Worm (Caenorhabditis elegans) whole organism, L3 larva: Measurements from ENCODE around the gene T07E3.4.

ENCODE experiments used
- ceh-82 ChIP-seq: fragments of 150-350 bp; optimal IDR thresholded peaks from 2 replicates; lab custom pipeline; 2014; ENCODE audit warnings: missing biosample characterization, missing genetic modification characterization
- lin-39 ChIP-seq: fragments of 150-350 bp; optimal IDR thresholded peaks from 2 replicates; lab custom pipeline; 2018; ENCODE audit warnings: missing biosample characterization, missing genetic modification reagents, missing genetic modification characterization
- nhr-237 ChIP-seq: fragments of 150-350 bp; optimal IDR thresholded peaks from 2 replicates; lab custom pipeline; 2014; ENCODE audit warnings: missing biosample characterization, missing genetic modification characterization
- nhr-28 ChIP-seq: fragments of 150-350 bp; optimal IDR thresholded peaks from 2 replicates; lab custom pipeline; 2014; ENCODE audit warnings: missing biosample characterization, missing genetic modification characterization
- pha-4 ChIP-seq: fragments of 150-350 bp; optimal IDR thresholded peaks from 2 replicates; lab custom pipeline; 2014; ENCODE audit warnings: missing biosample characterization, missing genetic modification reagents, missing genetic modification characterization
- skn-1 ChIP-seq: fragments of 150-350 bp; optimal IDR thresholded peaks from 2 replicates; lab custom pipeline; 2014; ENCODE audit warnings: missing biosample characterization, missing genetic modification characterization
- ztf-11 ChIP-seq: fragments of 150-350 bp; optimal IDR thresholded peaks from 2 replicates; lab custom pipeline; 2014; ENCODE audit warnings: missing biosample characterization, missing genetic modification characterization

- peak; percentile 53 for TF ChIP-seq lin-39
- TF ChIP-seq nhr-237, result no peak
- no peak for TF ChIP-seq nhr-28 (tag; lab: Kevin White, UChicago)
- TF ChIP-seq ceh-82 (tag; lab: Kevin White, UChicago), result no peak
- no peak for TF ChIP-seq skn-1 (tag; lab: Kevin White, UChicago)
- no peak for TF ChIP-seq ztf-11 (tag; lab: Kevin White, UChicago)
- TF ChIP-seq pha-4 (tag; lab: Kevin White, UChicago), result no peak
Observed at ce11 chrIII:6887574-6887973, 10.2 kb upstream of the T07E3.4 start.
